Worm (Caenorhabditis elegans): Measurements from ENCODE around the gene col-101.

The col-101 gene

ce11 chrIV:366406-366805, 39.6 kb upstream of the col-101 start:
- TF ChIP-seq ZK546.5 (tag; optimal IDR thresholded peaks at IDR 0.05): no peak
- TF ChIP-seq blmp-1 (tag; optimal IDR thresholded peaks at IDR 0.05; ENCODE audit: insufficient read depth): peak; percentile 57
- no peak for TF ChIP-seq mdl-1 (tag; optimal IDR thresholded peaks at IDR 0.05)
- no peak for TF ChIP-seq lin-39 (tag; optimal IDR thresholded peaks at IDR 0.05)
- TF ChIP-seq nhr-77 (tag; optimal IDR thresholded peaks at IDR 0.05): no peak
- peak; percentile 63 for TF ChIP-seq nhr-25 (tag; optimal IDR thresholded peaks at IDR 0.05)
- peak; percentile 7 for TF ChIP-seq F13H6.1 (tag; optimal IDR thresholded peaks at IDR 0.05)
- no peak for TF ChIP-seq peb-1 (tag; optimal IDR thresholded peaks at IDR 0.05)
- TF ChIP-seq lsy-2 (tag; optimal IDR thresholded peaks at IDR 0.05): peak in 1 of 2 experiments; percentile 59
- no peak for TF ChIP-seq ceh-16 (tag; optimal IDR thresholded peaks at IDR 0.05)
- peak; percentile 67 for TF ChIP-seq nhr-129 (tag; optimal IDR thresholded peaks at IDR 0.05)
- TF ChIP-seq nhr-6 (tag; optimal IDR thresholded peaks at IDR 0.05): peak; percentile 1
- no peak for TF ChIP-seq elt-3 (tag; optimal IDR thresholded peaks at IDR 0.05)
- peak; percentile 11 for TF ChIP-seq fos-1 (tag; optimal IDR thresholded peaks at IDR 0.05)
- TF ChIP-seq unc-55 (GFP tag; optimal IDR thresholded peaks at IDR 0.05): peak; percentile 77
- peak; percentile 74 for TF ChIP-seq crh-2 (tag; optimal IDR thresholded peaks at IDR 0.05)
- TF ChIP-seq sma-9 (GFP tag; optimal IDR thresholded peaks at IDR 0.05): peak; percentile 42
- TF ChIP-seq sma-9 (tag; optimal IDR thresholded peaks at IDR 0.05): no peak
- peak; percentile 76 for TF ChIP-seq C34F6.9 (tag; optimal IDR thresholded peaks at IDR 0.05)

ce11 chrIV:364983-365382, 38.2 kb upstream of the col-101 start:
- peak; percentile 28 for TF ChIP-seq C34F6.9 (tag; optimal IDR thresholded peaks at IDR 0.05)
- TF ChIP-seq nhr-129 (tag; optimal IDR thresholded peaks at IDR 0.05): peak; percentile 37
- TF ChIP-seq aly-2 (tag; optimal IDR thresholded peaks at IDR 0.05): no peak

ce11 chrIV:343279-343678, 16.5 kb upstream of the col-101 start:
- TF ChIP-seq lin-11 (tag; optimal IDR thresholded peaks at IDR 0.05): no peak
- no peak for TF ChIP-seq ceh-82 (tag; optimal IDR thresholded peaks at IDR 0.05)
- TF ChIP-seq egl-27 (tag; optimal IDR thresholded peaks at IDR 0.05): no peak
- no peak for TF ChIP-seq ztf-11 (tag; optimal IDR thresholded peaks at IDR 0.05)
- no peak for TF ChIP-seq ceh-16 (tag; optimal IDR thresholded peaks at IDR 0.05)
- no peak for TF ChIP-seq unc-55 (GFP tag; optimal IDR thresholded peaks at IDR 0.05)
- TF ChIP-seq sma-9 (GFP tag; optimal IDR thresholded peaks at IDR 0.05): no peak
- TF ChIP-seq sma-9 (tag; optimal IDR thresholded peaks at IDR 0.05): no peak
- no peak for TF ChIP-seq C34F6.9 (tag; optimal IDR thresholded peaks at IDR 0.05)
- no peak for TF ChIP-seq nhr-77 (tag; optimal IDR thresholded peaks at IDR 0.05)
- TF ChIP-seq mbf-1 (tag; optimal IDR thresholded peaks at IDR 0.05): no peak
- TF ChIP-seq Y55F3AM.14 (GFP tag; optimal IDR thresholded peaks at IDR 0.05): no peak
- no peak for TF ChIP-seq nhr-12 (tag; optimal IDR thresholded peaks at IDR 0.05)
- no peak for TF ChIP-seq ztf-4 (tag; optimal IDR thresholded peaks at IDR 0.05)

ce11 chrIV:339508-339907, 12.7 kb upstream of the col-101 start, which contains the start of gene cdh-8:
cdh-8 (plus strand) TSS chrIV:339808.
- no peak for TF ChIP-seq sma-9 (GFP tag; optimal IDR thresholded peaks at IDR 0.05)
- no peak for TF ChIP-seq sma-9 (tag; optimal IDR thresholded peaks at IDR 0.05)
- no peak for TF ChIP-seq crh-2 (tag; optimal IDR thresholded peaks at IDR 0.05)
- TF ChIP-seq lin-13 (GFP tag; optimal IDR thresholded peaks at IDR 0.05): no peak
- no peak for TF ChIP-seq ceh-16 (tag; optimal IDR thresholded peaks at IDR 0.05)
- TF ChIP-seq ZK546.5 (tag; optimal IDR thresholded peaks at IDR 0.05): no peak
- TF ChIP-seq ceh-82 (tag; optimal IDR thresholded peaks at IDR 0.05): no peak
- no peak for TF ChIP-seq ztf-4 (tag; optimal IDR thresholded peaks at IDR 0.05)
- TF ChIP-seq nhr-6 (tag; optimal IDR thresholded peaks at IDR 0.05): no peak
- no peak for TF ChIP-seq gmeb-1 (tag; optimal IDR thresholded peaks at IDR 0.05)
- no peak for TF ChIP-seq unc-55 (GFP tag; optimal IDR thresholded peaks at IDR 0.05)
- TF ChIP-seq sem-4 (tag; optimal IDR thresholded peaks at IDR 0.05): no peak
- no peak for TF ChIP-seq snpc-4 (tag; optimal IDR thresholded peaks at IDR 0.05)
- no peak for TF ChIP-seq ama-1 (optimal IDR thresholded peaks at IDR 0.05)
- no peak for TF ChIP-seq nhr-21 (tag; optimal IDR thresholded peaks at IDR 0.05)

- no peak for TF ChIP-seq Y55F3AM.14 (GFP tag; optimal IDR thresholded peaks at IDR 0.05)
- TF ChIP-seq nhr-12 (tag; optimal IDR thresholded peaks at IDR 0.05): no peak
- no peak for TF ChIP-seq aly-2 (tag; optimal IDR thresholded peaks at IDR 0.05)
- no peak for TF ChIP-seq mbf-1 (tag; optimal IDR thresholded peaks at IDR 0.05)
- TF ChIP-seq peb-1 (tag; optimal IDR thresholded peaks at IDR 0.05): no peak
- TF ChIP-seq ceh-16 (tag; optimal IDR thresholded peaks at IDR 0.05): no peak
- no peak for TF ChIP-seq nhr-11 (tag; optimal IDR thresholded peaks at IDR 0.05)
- TF ChIP-seq elt-1 (tag; optimal IDR thresholded peaks at IDR 0.05): no peak
- TF ChIP-seq snpc-4 (tag; optimal IDR thresholded peaks at IDR 0.05): no peak
- TF ChIP-seq lin-13 (GFP tag; optimal IDR thresholded peaks at IDR 0.05): no peak
- no peak for TF ChIP-seq ama-1 (optimal IDR thresholded peaks at IDR 0.05)
These were observed 11.5 kb upstream of the col-101 start for ce11 chrIV:338192-338831.
